Fruit fly (Drosophila melanogaster) whole organism, embryonic: ENCODE measurements around the gene CG5096.

ENCODE experiments used
- B-H1 ChIP-seq: fragments of 200-800 bp; sonication (Bioruptor generic); IDR thresholded peaks from 3 replicates; pipeline ENCODE4 v1.3.6; 2022; ENCODE audit warnings: missing biosample characterization, missing genetic modification characterization
- Bteb2 ChIP-seq: fragments of 200-800 bp; sonication (Bioruptor generic); optimal IDR thresholded peaks from 2 replicates; lab custom pipeline; 2016; ENCODE audit warnings: missing biosample characterization, missing genetic modification characterization
- CG10274 ChIP-seq: fragments of 200-800 bp; sonication (Bioruptor generic); optimal IDR thresholded peaks from 3 replicates; lab custom pipeline; 2017; ENCODE audit warnings: missing biosample characterization, mild to moderate bottlenecking, missing genetic modification characterization
- CG10565 ChIP-seq: fragments of 200-800 bp; sonication (Bioruptor generic); optimal IDR thresholded peaks from 3 replicates; lab custom pipeline; 2016; ENCODE audit warnings: missing biosample characterization, mild to moderate bottlenecking, missing genetic modification characterization
- CG11456 ChIP-seq: fragments of 200-800 bp; sonication (Bioruptor generic); IDR thresholded peaks from 3 replicates; pipeline ENCODE4 v1.3.6; 2022; ENCODE audit warnings: missing biosample characterization, missing genetic modification characterization
- CG11723 ChIP-seq: fragments of 200-800 bp; sonication (Bioruptor generic); optimal IDR thresholded peaks from 2 replicates; lab custom pipeline; 2017; ENCODE audit warnings: missing biosample characterization, mild to moderate bottlenecking, missing genetic modification characterization
- CG12942 ChIP-seq: fragments of 200-800 bp; sonication (Bioruptor generic); optimal IDR thresholded peaks from 3 replicates; lab custom pipeline; 2016; ENCODE audit warnings: missing biosample characterization, missing genetic modification characterization
- CG13894 ChIP-seq: fragments of 200-800 bp; sonication (Bioruptor generic); optimal IDR thresholded peaks from 3 replicates; lab custom pipeline; 2018; ENCODE audit warnings: missing biosample characterization, mild to moderate bottlenecking, missing genetic modification characterization, moderate library complexity
- CG15269 ChIP-seq: fragments of 200-800 bp; sonication (Bioruptor generic); optimal IDR thresholded peaks from 2 replicates; lab custom pipeline; 2018; ENCODE audit warnings: missing biosample characterization, mild to moderate bottlenecking, missing genetic modification characterization, moderate library complexity
- CG1529 ChIP-seq: fragments of 200-800 bp; sonication (Bioruptor generic); optimal IDR thresholded peaks from 3 replicates; lab custom pipeline; 2018; ENCODE audit warnings: missing biosample characterization, missing genetic modification characterization
- CG17912 ChIP-seq: fragments of 200-800 bp; sonication (Bioruptor generic); optimal IDR thresholded peaks from 2 replicates; lab custom pipeline; 2018; ENCODE audit warnings: missing biosample characterization, mild to moderate bottlenecking, missing genetic modification characterization
- CG30020 ChIP-seq: fragments of 200-800 bp; optimal IDR thresholded peaks from 2 replicates; lab custom pipeline; 2019; ENCODE audit warnings: missing biosample characterization, mild to moderate bottlenecking, missing genetic modification characterization, moderate library complexity
- CG3407 ChIP-seq: fragments of 200-800 bp; sonication (Bioruptor generic); optimal IDR thresholded peaks from 2 replicates; lab custom pipeline; 2018; ENCODE audit warnings: missing biosample characterization, mild to moderate bottlenecking, missing genetic modification characterization
- CG42726 ChIP-seq: fragments of 200-800 bp; sonication (Bioruptor generic); IDR thresholded peaks from 2 replicates; pipeline ENCODE4 v1.3.6; 2022; ENCODE audit warnings: missing biosample characterization, missing genetic modification characterization; ENCODE audit not compliant: partially characterized antibody
- CG4424 ChIP-seq: fragments of 200-800 bp; sonication (Bioruptor generic); optimal IDR thresholded peaks from 3 replicates; lab custom pipeline; 2016; ENCODE audit warnings: missing biosample characterization, missing genetic modification characterization
- CG6654 ChIP-seq: fragments of 200-800 bp; sonication (Bioruptor generic); optimal IDR thresholded peaks from 2 replicates; lab custom pipeline; 2017; ENCODE audit warnings: missing biosample characterization, mild to moderate bottlenecking, missing genetic modification characterization
- CG7357 ChIP-seq: fragments of 200-800 bp; sonication (Bioruptor generic); IDR thresholded peaks from 3 replicates; pipeline ENCODE4 v1.3.6; 2022; ENCODE audit warnings: missing biosample characterization, missing genetic modification characterization
- CG7745 ChIP-seq: fragments of 200-800 bp; sonication (Bioruptor generic); optimal IDR thresholded peaks from 2 replicates; lab custom pipeline; 2018; ENCODE audit warnings: missing biosample characterization, mild to moderate bottlenecking, missing genetic modification characterization, moderate library complexity
- CG7839 ChIP-seq: fragments of 200-800 bp; sonication (Bioruptor generic); optimal IDR thresholded peaks from 3 replicates; lab custom pipeline; 2018; ENCODE audit warnings: missing biosample characterization, mild to moderate bottlenecking, missing genetic modification characterization, moderate library complexity
- CG8089 ChIP-seq: fragments of 200-800 bp; sonication (Bioruptor generic); optimal IDR thresholded peaks from 3 replicates; lab custom pipeline; 2016; ENCODE audit warnings: missing biosample characterization, missing genetic modification characterization
- CG8359 ChIP-seq: fragments of 200-800 bp; sonication (Bioruptor generic); optimal IDR thresholded peaks from 2 replicates; lab custom pipeline; 2017; ENCODE audit warnings: missing biosample characterization, mild to moderate bottlenecking, missing genetic modification characterization, borderline replicate concordance
- CG9727 ChIP-seq: fragments of 200-800 bp; sonication (Bioruptor generic); optimal IDR thresholded peaks from 3 replicates; lab custom pipeline; 2017; ENCODE audit warnings: missing biosample characterization, mild to moderate bottlenecking, missing genetic modification characterization
- CG9817 ChIP-seq: fragments of 200-800 bp; sonication (Bioruptor generic); optimal IDR thresholded peaks from 2 replicates; lab custom pipeline; 2018; ENCODE audit warnings: missing biosample characterization, mild to moderate bottlenecking, missing genetic modification characterization, moderate library complexity
- D19A ChIP-seq: fragments of 200-800 bp; optimal IDR thresholded peaks from 3 replicates; lab custom pipeline; 2019; ENCODE audit warnings: missing biosample characterization, mild to moderate bottlenecking, missing genetic modification characterization, moderate library complexity
- Dek ChIP-seq: fragments of 200-800 bp; sonication (Bioruptor generic); optimal IDR thresholded peaks from 3 replicates; lab custom pipeline; 2019; ENCODE audit warnings: missing biosample characterization, mild to moderate bottlenecking, missing genetic modification characterization, moderate library complexity
- Elba2 ChIP-seq: fragments of 200-800 bp; sonication (Bioruptor generic); optimal IDR thresholded peaks from 3 replicates; lab custom pipeline; 2016; ENCODE audit warnings: missing biosample characterization, missing genetic modification characterization
- Ets65A ChIP-seq: fragments of 200-800 bp; sonication (Bioruptor generic); peaks from one replicate; lab custom pipeline; 2016; ENCODE audit warnings: missing biosample characterization, missing genetic modification characterization
- Ets97D ChIP-seq: fragments of 200-800 bp; sonication (Bioruptor generic); optimal IDR thresholded peaks from 3 replicates; lab custom pipeline; 2016; ENCODE audit warnings: missing biosample characterization, missing genetic modification characterization
- Hmx ChIP-seq: fragments of 200-800 bp; sonication (Bioruptor generic); optimal IDR thresholded peaks from 2 replicates; lab custom pipeline; 2016; ENCODE audit warnings: missing biosample characterization, missing genetic modification characterization
- Hr78 ChIP-seq, 2 experiments: fragments of 200-800 bp in 1 of 2; fragments of >200 bp in 1 of 2; sonication (Bioruptor generic) in 1 of 2; optimal IDR thresholded peaks; 2 replicates each; lab custom pipeline; 2017 to 2019; ENCODE audit warnings: missing biosample characterization in 2 of 2, missing genetic modification characterization in 2 of 2, mild to moderate bottlenecking in 1 of 2, moderate library complexity in 1 of 2
- MBD-R2 ChIP-seq: fragments of 200-800 bp; sonication (Bioruptor generic); IDR thresholded peaks from 2 replicates; pipeline ENCODE4 v1.3.6; 2022; ENCODE audit warnings: missing biosample characterization, missing genetic modification characterization
- NC2β ChIP-seq: fragments of 200-800 bp; sonication (Bioruptor generic); optimal IDR thresholded peaks from 2 replicates; lab custom pipeline; 2016; ENCODE audit warnings: missing biosample characterization, missing genetic modification characterization
- Rfx ChIP-seq: fragments of 200-800 bp; sonication (Bioruptor generic); IDR thresholded peaks from 2 replicates; pipeline ENCODE4 v1.3.6; 2022; ENCODE audit warnings: missing biosample characterization, missing genetic modification characterization
- Xrp1 ChIP-seq: fragments of 200-800 bp; sonication (Bioruptor generic); IDR thresholded peaks from 2 replicates; pipeline ENCODE4 v1.3.6; 2022; ENCODE audit warnings: missing biosample characterization, missing genetic modification characterization
- bbx ChIP-seq: fragments of 200-800 bp; sonication (Bioruptor generic); IDR thresholded peaks from 2 replicates; pipeline ENCODE4 v1.3.6; 2022; ENCODE audit warnings: missing biosample characterization, missing genetic modification characterization; ENCODE audit not compliant: partially characterized antibody
- caup ChIP-seq: fragments of 200-800 bp; sonication (Bioruptor generic); optimal IDR thresholded peaks from 3 replicates; lab custom pipeline; 2017; ENCODE audit warnings: missing biosample characterization, mild to moderate bottlenecking, missing genetic modification characterization, moderate library complexity; ENCODE audit not compliant: severe bottlenecking
- cwo ChIP-seq: fragments of 200-800 bp; sonication (Bioruptor generic); optimal IDR thresholded peaks from 3 replicates; lab custom pipeline; 2017; ENCODE audit warnings: missing biosample characterization, missing genetic modification characterization, mild to moderate bottlenecking, moderate library complexity, missing genetic modification reagents
- dati ChIP-seq: fragments of 200-800 bp; sonication (Bioruptor generic); IDR thresholded peaks from 2 replicates; pipeline ENCODE4 v1.3.6; 2022; ENCODE audit warnings: missing biosample characterization, missing genetic modification characterization
- dmrt11E ChIP-seq: fragments of 200-800 bp; sonication (Bioruptor generic); optimal IDR thresholded peaks from 3 replicates; lab custom pipeline; 2018; ENCODE audit warnings: missing biosample characterization, mild to moderate bottlenecking, missing genetic modification characterization, moderate library complexity
- emc ChIP-seq: fragments of 200-800 bp; sonication (Bioruptor generic); optimal IDR thresholded peaks from 2 replicates; lab custom pipeline; 2016; ENCODE audit warnings: missing biosample characterization, missing genetic modification characterization
- eyg ChIP-seq: fragments of 200-800 bp; sonication (Bioruptor generic); optimal IDR thresholded peaks from 3 replicates; lab custom pipeline; 2016; ENCODE audit warnings: missing biosample characterization, missing genetic modification characterization
- gfzf ChIP-seq: fragments of 200-800 bp; sonication (Bioruptor generic); optimal IDR thresholded peaks from 2 replicates; lab custom pipeline; 2016; ENCODE audit warnings: missing biosample characterization, mild to moderate bottlenecking, missing genetic modification characterization, moderate library complexity
- jigr1 ChIP-seq: fragments of 200-800 bp; sonication (Bioruptor generic); IDR thresholded peaks from 3 replicates; pipeline ENCODE4 v1.3.6; 2022; ENCODE audit warnings: missing biosample characterization, missing genetic modification characterization
- kah ChIP-seq: fragments of 200-800 bp; sonication (Bioruptor generic); optimal IDR thresholded peaks from 2 replicates; lab custom pipeline; 2018; ENCODE audit warnings: missing biosample characterization, mild to moderate bottlenecking, missing genetic modification characterization
- mld ChIP-seq: fragments of 200-800 bp; sonication (Bioruptor generic); IDR thresholded peaks from 3 replicates; pipeline ENCODE4 v1.3.6; 2022; ENCODE audit warnings: missing biosample characterization, missing genetic modification characterization; ENCODE audit not compliant: partially characterized antibody
- nmo ChIP-seq: fragments of 200-800 bp; sonication (Bioruptor generic); optimal IDR thresholded peaks from 2 replicates; lab custom pipeline; 2018; ENCODE audit warnings: missing biosample characterization, mild to moderate bottlenecking, missing genetic modification characterization, moderate library complexity
- peb ChIP-seq: fragments of 200-800 bp; sonication (Bioruptor generic); IDR thresholded peaks from 2 replicates; pipeline ENCODE4 v1.3.6; 2022; ENCODE audit warnings: missing biosample characterization, missing genetic modification characterization
- tio ChIP-seq: fragments of 200-800 bp; sonication (Bioruptor generic); optimal IDR thresholded peaks from 2 replicates; lab custom pipeline; 2017; ENCODE audit warnings: missing biosample characterization, missing genetic modification characterization, inconsistent platforms
- usp ChIP-seq: fragments of >200 bp; optimal IDR thresholded peaks from 2 replicates; lab custom pipeline; 2017; ENCODE audit warnings: missing biosample characterization, missing genetic modification characterization
- vfl ChIP-seq: fragments of 200-800 bp; sonication (Bioruptor generic); optimal IDR thresholded peaks from 2 replicates; lab custom pipeline; 2016; ENCODE audit warnings: missing biosample characterization, missing genetic modification characterization
- wor ChIP-seq: fragments of 200-800 bp; sonication (Bioruptor generic); IDR thresholded peaks from 2 replicates; pipeline ENCODE4 v1.3.6; 2022; ENCODE audit warnings: missing biosample characterization, missing genetic modification characterization

CG5096 gene

dm6 chr2L:10428528-10428927, 46.5 kb downstream of the CG5096 start, which contains the start of gene CG5188 (continued):
- peak; percentile 54 for TF ChIP-seq Dek (tag; lab: Kevin White, UChicago)
- peak; percentile 27 for TF ChIP-seq cwo (GFP tag; lab: Kevin White, UChicago)
- no peak for TF ChIP-seq CG17912 (GFP tag; lab: Kevin White, UChicago)
- no peak for TF ChIP-seq kah (GFP tag; lab: Kevin White, UChicago)
- no peak for TF ChIP-seq CG6654
- no peak for TF ChIP-seq bbx (GFP tag; lab: Robert Waterston, UW)
- no peak for TF ChIP-seq CG10565 (GFP tag; lab: Kevin White, UChicago)
- no peak for TF ChIP-seq mld (GFP tag; lab: Robert Waterston, UW)
- no peak for TF ChIP-seq CG11723 (GFP tag; lab: Kevin White, UChicago)
- no peak for TF ChIP-seq CG9817
- no peak for TF ChIP-seq Ets97D
- TF ChIP-seq emc (GFP tag; lab: Kevin White, UChicago), result no peak
- no peak for TF ChIP-seq CG42726
- TF ChIP-seq Xrp1 (GFP tag; lab: Robert Waterston, UW), result peak; percentile 62; the same call in 1 of the 2 replicates
- peak; percentile 47 for TF ChIP-seq caup (GFP tag; lab: Kevin White, UChicago)
- TF ChIP-seq CG7839 (tag; lab: Kevin White, UChicago), result peak; percentile 63
- no peak for TF ChIP-seq eyg
- no peak for TF ChIP-seq CG8089 (GFP tag; lab: Kevin White, UChicago)
- peak; percentile 28 for TF ChIP-seq vfl (GFP tag; lab: Kevin White, UChicago)
- no peak for TF ChIP-seq CG12942 (GFP tag; lab: Kevin White, UChicago)
- TF ChIP-seq CG7745 (tag; lab: Kevin White, UChicago), result no peak
- no peak for TF ChIP-seq peb
- no peak for TF ChIP-seq tio (GFP tag; lab: Kevin White, UChicago)
- TF ChIP-seq CG9727, result peak; percentile 16
- TF ChIP-seq Hmx (GFP tag; lab: Kevin White, UChicago), result no peak
- no peak for TF ChIP-seq Hr78 (GFP tag; optimal IDR thresholded peaks at IDR 0.05; lab: Kevin White, UChicago)
- TF ChIP-seq wor (GFP tag; lab: Robert Waterston, UW), result no peak
- TF ChIP-seq gfzf (GFP tag; lab: Kevin White, UChicago), result peak; percentile 54
- TF ChIP-seq CG10274 (GFP tag; lab: Kevin White, UChicago), result no peak
- peak; percentile 57 for TF ChIP-seq nmo
- TF ChIP-seq Rfx, result peak; percentile 61
- TF ChIP-seq D19A (tag; lab: Kevin White, UChicago), result no peak
- TF ChIP-seq B-H1 (GFP tag; lab: Robert Waterston, UW), result no peak; the same call in 2 of the 3 replicates
- TF ChIP-seq dmrt11E (tag; lab: Kevin White, UChicago), result peak; percentile 42
- no peak for TF ChIP-seq CG8359
- no peak for TF ChIP-seq jigr1 (GFP tag; lab: Robert Waterston, UW)
- TF ChIP-seq Bteb2 (GFP tag; lab: Kevin White, UChicago), result no peak
- no peak for TF ChIP-seq Ets65A
- TF ChIP-seq CG4424 (GFP tag; lab: Kevin White, UChicago), result peak; percentile 19
- TF ChIP-seq CG13894 (tag; lab: Kevin White, UChicago), result peak; percentile 41
- no peak for TF ChIP-seq usp
- TF ChIP-seq CG7357, result no peak
- peak; percentile 69 for TF ChIP-seq CG15269 (tag; lab: Kevin White, UChicago)
- TF ChIP-seq CG1529, result peak; percentile 9
- TF ChIP-seq NC2β (GFP tag; lab: Kevin White, UChicago), result peak; percentile 17
- TF ChIP-seq MBD-R2 (GFP tag; lab: Robert Waterston, UW), result peak; percentile 75; the same call in 1 of the 2 replicates
- peak; percentile 83 for TF ChIP-seq CG30020 (tag; lab: Kevin White, UChicago)
- TF ChIP-seq dati (GFP tag; lab: Robert Waterston, UW), result no peak
- no peak for TF ChIP-seq CG11456 (GFP tag; lab: Robert Waterston, UW)
- no peak for TF ChIP-seq CG3407
- no peak for TF ChIP-seq Elba2 (GFP tag; lab: Kevin White, UChicago)
